Fruit fly (Drosophila melanogaster) S2 (cell line): ENCODE measurements around the gene Svip.

Experiments used
- CG8478 ChIP-seq: fragments of >200 bp; optimal IDR thresholded peaks from 2 replicates; lab custom pipeline; 2018
- CTCF ChIP-seq, 2 experiments: fragments of >200 bp; optimal IDR thresholded peaks; 2 replicates each; lab custom pipeline; 2018

dm6 chr3L:9376573-9376972 is 17.8 kb downstream of the Svip start:
- TF ChIP-seq CG8478 (lab: Kevin White, UChicago) (no peak), CTCF (optimal IDR thresholded peaks at IDR 0.05; lab: Kevin White, UChicago) (no peak)
